Worm (Caenorhabditis elegans): ENCODE results near the gene fbxc-31.

Gene fbxc-31

DNA sequence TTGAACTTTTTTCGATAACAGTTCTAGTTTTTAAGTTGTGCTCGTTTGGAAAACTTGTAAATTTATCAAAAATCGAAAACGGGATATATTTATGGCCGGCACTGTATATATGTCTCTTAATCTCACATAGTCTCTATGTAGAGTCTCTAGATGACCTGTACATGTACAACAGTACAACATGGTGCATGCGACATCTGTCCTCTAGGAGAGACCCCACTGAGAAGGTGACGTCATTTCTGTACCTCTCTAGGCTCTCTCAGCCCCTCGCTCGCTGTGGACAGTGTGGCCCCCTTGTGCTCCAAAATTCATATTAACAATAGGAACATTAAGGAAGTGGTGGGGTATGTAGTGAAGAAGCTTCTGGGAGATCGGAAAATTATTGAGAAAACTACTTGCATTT lies 25.5 kb downstream of the fbxc-31 start:
- TF ChIP-seq daf-12 (tag; optimal IDR thresholded peaks at IDR 0.05) (no peak), nhr-11 (tag; optimal IDR thresholded peaks at IDR 0.05) (no peak), R02D3.7 (tag; optimal IDR thresholded peaks at IDR 0.05) (no peak), lsy-12 (tag; optimal IDR thresholded peaks at IDR 0.05) (no peak), pqm-1 (tag; optimal IDR thresholded peaks at IDR 0.05) (no peak), ama-1 (optimal IDR thresholded peaks at IDR 0.05) (no peak), elt-1 (tag; optimal IDR thresholded peaks at IDR 0.05) (no peak), nhr-237 (tag; optimal IDR thresholded peaks at IDR 0.05) (no peak), nhr-76 (tag; optimal IDR thresholded peaks at IDR 0.05) (no peak), ZK546.5 (tag; optimal IDR thresholded peaks at IDR 0.05) (no peak), nhr-23 (tag; optimal IDR thresholded peaks at IDR 0.05) (no peak)

DNA sequence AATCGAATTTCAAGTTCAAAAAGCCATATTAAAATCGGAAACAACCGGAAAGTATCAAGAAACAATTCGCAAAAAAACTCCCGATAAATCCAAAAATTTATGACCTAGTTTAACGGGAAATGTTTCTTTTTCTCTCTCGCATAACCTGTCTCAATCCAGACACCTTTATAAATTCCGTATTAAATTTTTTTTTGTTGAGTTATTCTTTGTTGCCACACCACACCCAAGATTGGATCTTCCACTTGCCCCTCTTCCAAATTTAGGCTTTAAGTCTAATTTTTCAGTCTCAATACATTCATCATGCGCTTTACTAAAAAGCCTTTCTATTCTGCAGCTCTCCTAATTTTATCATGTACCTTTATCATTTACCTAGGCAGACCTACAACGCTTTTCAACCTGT lies 26.8 kb downstream of the fbxc-31 start, which contains the start of gene R07C3.3:
Gene R07C3.3, plus strand, starts transcription at position 301 of the 400 bp plus-strand sequence.
- TF ChIP-seq unc-39 (tag; optimal IDR thresholded peaks at IDR 0.05) (no peak), lin-15B (tag; optimal IDR thresholded peaks at IDR 0.05) (no peak), zag-1 (tag; optimal IDR thresholded peaks at IDR 0.05) (no peak), fkh-2 (tag; optimal IDR thresholded peaks at IDR 0.05) (no peak), egl-5 (tag; optimal IDR thresholded peaks at IDR 0.05) (no peak), nhr-11 (tag; optimal IDR thresholded peaks at IDR 0.05) (no peak), nhr-25 (tag; optimal IDR thresholded peaks at IDR 0.05) (no peak), nhr-77 (tag; optimal IDR thresholded peaks at IDR 0.05) (no peak), elt-1 (tag; optimal IDR thresholded peaks at IDR 0.05) (no peak), ceh-28 (tag; optimal IDR thresholded peaks at IDR 0.05) (no peak), R02D3.7 (tag; optimal IDR thresholded peaks at IDR 0.05) (no peak), mdl-1 (tag; optimal IDR thresholded peaks at IDR 0.05) (no peak), hmg-11 (tag; optimal IDR thresholded peaks at IDR 0.05) (no peak), elt-2 (tag; optimal IDR thresholded peaks at IDR 0.05) (no peak), nhr-43 (tag; optimal IDR thresholded peaks at IDR 0.05; ENCODE audit: poor library complexity, severe bottlenecking) (no peak), nhr-23 (tag; optimal IDR thresholded peaks at IDR 0.05) (no peak)

DNA sequence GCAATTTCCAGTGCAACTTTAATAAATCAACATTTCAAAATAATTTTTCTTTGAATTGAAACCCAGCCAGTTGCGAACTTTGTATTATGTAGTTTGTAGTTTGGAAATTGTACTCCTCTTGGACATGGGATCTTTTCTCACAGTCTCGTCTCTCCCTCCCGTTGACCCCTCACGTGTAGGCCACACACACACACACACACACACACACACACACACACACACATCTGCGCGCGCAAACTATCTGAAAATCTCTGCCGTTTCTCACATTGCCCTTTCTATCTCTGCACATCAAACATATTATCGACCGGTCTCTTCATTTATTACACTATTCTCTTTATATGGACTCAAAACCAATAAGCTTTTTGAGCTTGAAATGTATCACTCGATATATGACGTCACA lies 29.0 kb downstream of the fbxc-31 start, which contains the start of gene fbxc-36:
Gene fbxc-36, plus strand, starts transcription at position 205 of the 400 bp plus-strand sequence.
- no peak for TF ChIP-seq mdl-1 (tag; optimal IDR thresholded peaks at IDR 0.05)
- no peak for TF ChIP-seq nhr-76 (tag; optimal IDR thresholded peaks at IDR 0.05)
- no peak for TF ChIP-seq nhr-11 (tag; optimal IDR thresholded peaks at IDR 0.05)
- TF ChIP-seq tbx-2 (tag; optimal IDR thresholded peaks at IDR 0.05), result no peak
- TF ChIP-seq egl-27 (tag; optimal IDR thresholded peaks at IDR 0.05), result no peak
- TF ChIP-seq lin-15B (tag; optimal IDR thresholded peaks at IDR 0.05), result no peak

DNA sequence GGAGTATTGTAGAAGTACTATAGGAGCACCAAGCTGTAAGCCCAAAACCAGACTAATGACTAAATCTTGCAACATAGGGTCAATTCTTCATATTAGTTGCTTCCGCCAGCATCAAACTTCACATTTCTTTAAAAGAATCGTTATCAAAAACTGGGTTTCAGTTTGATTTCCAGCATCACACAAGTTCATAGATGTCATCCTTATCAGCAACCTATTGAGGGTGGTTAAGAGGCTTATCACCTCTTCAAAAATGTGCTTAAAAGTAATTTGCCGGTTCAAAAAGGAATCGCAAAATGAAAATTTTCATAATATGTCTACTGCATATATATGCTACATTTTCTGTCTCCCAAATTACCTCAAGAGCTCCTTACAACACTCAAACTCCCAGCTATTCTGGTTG lies 32.0 kb downstream of the fbxc-31 start, which contains the start of gene clec-43:
Gene clec-43, plus strand, starts transcription at position 294 of the 400 bp plus-strand sequence.
- peak; percentile 76 for TF ChIP-seq pqm-1 (tag; optimal IDR thresholded peaks at IDR 0.05)
- no peak for TF ChIP-seq fkh-2 (tag; optimal IDR thresholded peaks at IDR 0.05)
- TF ChIP-seq elt-2 (tag; optimal IDR thresholded peaks at IDR 0.05), result peak; percentile 81

DNA sequence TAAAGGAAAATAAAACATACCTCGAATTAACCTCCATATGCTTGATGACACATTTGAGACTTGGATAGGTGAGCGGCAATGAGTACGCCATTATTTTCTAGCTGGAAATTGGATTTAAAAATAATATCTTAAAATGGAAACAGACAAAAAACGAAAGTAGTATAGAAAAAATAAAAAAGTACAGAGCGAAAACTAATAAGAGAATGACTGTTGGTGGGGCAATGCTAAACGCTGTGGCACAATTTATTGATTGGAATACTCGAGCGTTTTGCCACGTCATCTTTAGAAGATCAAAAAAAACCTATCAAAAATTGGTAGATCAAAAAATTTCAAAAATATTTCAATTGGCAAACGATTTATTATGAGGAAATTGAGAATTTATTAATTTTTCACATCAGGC lies 36.3 kb downstream of the fbxc-31 start, which contains the start of gene fbxc-32:
Gene fbxc-32, minus strand, starts transcription at position 101 of the 400 bp plus-strand sequence.
- TF ChIP-seq snpc-4 (tag; optimal IDR thresholded peaks at IDR 0.05) (no peak), ztf-11 (tag; optimal IDR thresholded peaks at IDR 0.05) (no peak), zag-1 (tag; optimal IDR thresholded peaks at IDR 0.05) (no peak), elt-3 (tag; optimal IDR thresholded peaks at IDR 0.05) (no peak)

DNA sequence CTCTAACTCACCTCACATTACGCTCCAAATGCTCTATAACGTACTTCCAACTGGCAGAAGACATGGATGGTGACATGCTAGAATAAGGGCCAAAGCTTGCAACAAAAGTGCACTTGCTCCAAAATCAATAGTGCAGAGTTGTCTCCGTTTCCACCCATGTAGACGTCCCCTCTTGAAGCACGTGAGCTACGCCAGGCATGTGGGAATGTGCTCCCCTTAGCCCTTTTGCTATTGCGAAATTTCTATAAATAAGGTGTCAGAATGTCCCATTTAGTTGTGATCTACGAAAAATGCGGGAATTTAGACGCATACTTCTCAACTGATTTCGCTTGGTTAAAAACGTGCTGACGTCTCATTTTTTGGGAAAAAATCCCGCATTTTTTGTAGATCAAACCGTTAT lies 38.6 kb downstream of the fbxc-31 start:
- TF ChIP-seq nhr-28 (tag; optimal IDR thresholded peaks at IDR 0.05) (no peak), fos-1 (tag; optimal IDR thresholded peaks at IDR 0.05) (no peak), ZK546.5 (tag; optimal IDR thresholded peaks at IDR 0.05) (no peak), pha-4 (tag; optimal IDR thresholded peaks at IDR 0.05) (no peak), nhr-77 (tag; optimal IDR thresholded peaks at IDR 0.05) (no peak), nhr-237 (tag; optimal IDR thresholded peaks at IDR 0.05) (no peak), hmg-11 (tag; optimal IDR thresholded peaks at IDR 0.05) (no peak), nhr-23 (tag; optimal IDR thresholded peaks at IDR 0.05) (no peak), egl-5 (tag; optimal IDR thresholded peaks at IDR 0.05) (no peak), ceh-16 (tag; optimal IDR thresholded peaks at IDR 0.05) (no peak), elt-3 (tag; optimal IDR thresholded peaks at IDR 0.05) (no peak), tbx-2 (tag; optimal IDR thresholded peaks at IDR 0.05) (no peak), ama-1 (optimal IDR thresholded peaks at IDR 0.05) (no peak), ztf-4 (tag; optimal IDR thresholded peaks at IDR 0.05) (no peak), nhr-67 (tag; optimal IDR thresholded peaks at IDR 0.05) (no peak), mdl-1 (tag; optimal IDR thresholded peaks at IDR 0.05) (no peak), ceh-82 (tag; optimal IDR thresholded peaks at IDR 0.05) (no peak)
